Worm (Caenorhabditis elegans) whole organism, young adult: Measurements from ENCODE around the gene R02E4.3.
A peak's percentile ranks its signal among the peaks of the same experiment; 100 is the strongest.

Experiments used
- B0035.1 ChIP-seq: sonication (generic microtip); optimal IDR thresholded peaks from 2 replicates; lab custom pipeline; 2016; ENCODE audit warnings: missing genetic modification characterization, mild to moderate bottlenecking, missing compliant biosample characterization, missing genotype, missing genetic modification reagents
- B0336.3 ChIP-seq: fragments of 200-800 bp; sonication (Bioruptor generic); IDR thresholded peaks from 2 replicates; pipeline ENCODE4 v1.3.6; 2022; ENCODE audit warnings: missing genetic modification characterization, missing compliant biosample characterization
- C17E4.6 ChIP-seq: fragments of 200-800 bp; sonication (Bioruptor generic); IDR thresholded peaks from 2 replicates; pipeline ENCODE4 v1.3.6; 2022; ENCODE audit warnings: missing genetic modification reagents, missing genetic modification characterization, missing compliant biosample characterization
- D2030.7 ChIP-seq: fragments of 200-800 bp; sonication (Bioruptor generic); IDR thresholded peaks from 2 replicates; pipeline ENCODE4 v1.3.6; 2022; ENCODE audit warnings: missing genetic modification reagents, missing genetic modification characterization, missing compliant biosample characterization
- F33H1.4 ChIP-seq: fragments of 200-800 bp; sonication (Bioruptor generic); IDR thresholded peaks from 2 replicates; pipeline ENCODE4 v1.3.6; 2022; ENCODE audit warnings: missing genetic modification reagents, missing genetic modification characterization, missing compliant biosample characterization
- F49E8.2 ChIP-seq: sonication (generic microtip); optimal IDR thresholded peaks from 3 replicates; lab custom pipeline; 2017; ENCODE audit warnings: missing genetic modification characterization, mild to moderate bottlenecking, missing compliant biosample characterization, antibody characterized with exemption, moderate library complexity; ENCODE audit not compliant: insufficient read depth
- F57C9.4 ChIP-seq: sonication (generic microtip); optimal IDR thresholded peaks from 2 replicates; lab custom pipeline; 2017; ENCODE audit warnings: mild to moderate bottlenecking, missing genetic modification characterization, missing compliant biosample characterization
- K11D2.4 ChIP-seq: fragments of 200-800 bp; sonication (Bioruptor generic); IDR thresholded peaks from 2 replicates; pipeline ENCODE4 v1.3.6; 2022; ENCODE audit warnings: missing genetic modification reagents, missing genetic modification characterization, missing compliant biosample characterization
- K12H6.12 ChIP-seq: fragments of 200-800 bp; sonication (Bioruptor generic); optimal IDR thresholded peaks from 2 replicates; lab custom pipeline; 2018; ENCODE audit warnings: mild to moderate bottlenecking, missing genetic modification characterization, missing compliant biosample characterization
- T26A5.8 ChIP-seq: sonication (generic microtip); optimal IDR thresholded peaks from 2 replicates; lab custom pipeline; 2016; ENCODE audit warnings: missing genetic modification characterization, missing compliant biosample characterization
- Y67H2A.10 ChIP-seq: fragments of 200-800 bp; sonication (Bioruptor generic); conservative IDR thresholded peaks from 2 replicates; pipeline ENCODE4 v1.3.6; 2022; ENCODE audit warnings: missing genetic modification reagents, missing genetic modification characterization, missing compliant biosample characterization
- ama-1 ChIP-seq, 3 experiments: fragments of 150-350 bp in 1 of 3; sonication (generic microtip) in 2 of 3; optimal IDR thresholded peaks; 2 replicates each; lab custom pipeline; 2014 to 2018; ENCODE audit warnings: missing biosample characterization in 2 of 3, missing genetic modification characterization in 2 of 3, missing genetic modification reagents in 2 of 3
- aptf-2 ChIP-seq: fragments of 200-800 bp; sonication (Bioruptor generic); conservative IDR thresholded peaks from 2 replicates; pipeline ENCODE4 v1.3.6; 2022; ENCODE audit warnings: missing genetic modification reagents, missing genetic modification characterization, missing compliant biosample characterization
- atf-7 ChIP-seq: sonication (generic microtip); optimal IDR thresholded peaks from 2 replicates; lab custom pipeline; 2017; ENCODE audit warnings: mild to moderate bottlenecking, missing genetic modification characterization, missing compliant biosample characterization
- athp-1 ChIP-seq: sonication (generic microtip); optimal IDR thresholded peaks from 2 replicates; lab custom pipeline; 2017; ENCODE audit warnings: mild to moderate bottlenecking, missing genetic modification characterization, missing compliant biosample characterization
- ccch-3 ChIP-seq: fragments of 200-800 bp; sonication (Bioruptor generic); optimal IDR thresholded peaks from 2 replicates; lab custom pipeline; 2018; ENCODE audit warnings: mild to moderate bottlenecking, missing genetic modification characterization, missing compliant biosample characterization
- cebp-1 ChIP-seq, 2 experiments: fragments of 200-800 bp in 1 of 2; sonication (Bioruptor generic) in 1 of 2; sonication (generic microtip) in 1 of 2; IDR thresholded peaks in 1 of 2; optimal IDR thresholded peaks in 1 of 2; 2 replicates each; pipeline versions ENCODE4 v1.3.6 to Lab custom; 2017 to 2022; ENCODE audit warnings: missing compliant biosample characterization in 2 of 2, missing genetic modification characterization in 2 of 2, mild to moderate bottlenecking in 1 of 2, missing genetic modification reagents in 1 of 2, moderate library complexity in 1 of 2
- cebp-2 ChIP-seq: fragments of 200-800 bp; sonication (Bioruptor generic); IDR thresholded peaks from 2 replicates; pipeline ENCODE4 v1.3.6; 2022; ENCODE audit warnings: missing genetic modification characterization, missing compliant biosample characterization
- ceh-27 ChIP-seq: fragments of 200-800 bp; sonication (Bioruptor generic); optimal IDR thresholded peaks from 2 replicates; lab custom pipeline; 2018; ENCODE audit warnings: mild to moderate bottlenecking, missing genetic modification characterization, moderate library complexity, missing compliant biosample characterization
- ceh-58 ChIP-seq: fragments of 200-800 bp; sonication (Bioruptor generic); IDR thresholded peaks from 2 replicates; pipeline ENCODE4 v1.3.6; 2022; ENCODE audit warnings: missing genetic modification characterization, missing compliant biosample characterization
- die-1 ChIP-seq: sonication (generic microtip); optimal IDR thresholded peaks from 2 replicates; lab custom pipeline; 2016; ENCODE audit warnings: missing genotype, mild to moderate bottlenecking, missing genetic modification characterization, missing compliant biosample characterization
- efl-1 ChIP-seq: fragments of 150-350 bp; optimal IDR thresholded peaks from 2 replicates; lab custom pipeline; 2014; ENCODE audit warnings: missing biosample characterization, missing genetic modification reagents, missing genetic modification characterization
- egl-44 ChIP-seq: fragments of 200-800 bp; sonication (Bioruptor generic); IDR thresholded peaks from 2 replicates; pipeline ENCODE4 v1.3.6; 2022; ENCODE audit warnings: missing genetic modification reagents, missing genetic modification characterization, missing compliant biosample characterization
- ekl-4 ChIP-seq: fragments of 200-800 bp; sonication (Bioruptor generic); IDR thresholded peaks from 2 replicates; pipeline ENCODE4 v1.3.6; 2022; ENCODE audit warnings: missing genetic modification reagents, missing genetic modification characterization, missing compliant biosample characterization
- ets-4 ChIP-seq: fragments of 200-800 bp; sonication (Bioruptor generic); optimal IDR thresholded peaks from 2 replicates; lab custom pipeline; 2018; ENCODE audit warnings: mild to moderate bottlenecking, missing genetic modification characterization, missing compliant biosample characterization
- fkh-3 ChIP-seq: sonication (generic microtip); optimal IDR thresholded peaks from 2 replicates; lab custom pipeline; 2016; ENCODE audit warnings: mild to moderate bottlenecking, missing genetic modification characterization, missing compliant biosample characterization
- him-1 ChIP-seq: sonication (generic microtip); optimal IDR thresholded peaks from 2 replicates; lab custom pipeline; 2016; ENCODE audit warnings: missing genotype, missing genetic modification reagents, missing genetic modification characterization, missing compliant biosample characterization
- let-526 ChIP-seq: fragments of 200-800 bp; sonication (Bioruptor generic); IDR thresholded peaks from 2 replicates; pipeline ENCODE4 v1.3.6; 2022; ENCODE audit warnings: missing genetic modification reagents, missing genetic modification characterization, missing compliant biosample characterization
- lin-40 ChIP-seq: sonication (generic microtip); optimal IDR thresholded peaks from 2 replicates; lab custom pipeline; 2016; ENCODE audit warnings: missing genetic modification characterization, mild to moderate bottlenecking, missing compliant biosample characterization, missing genotype, missing genetic modification reagents
- lin-54 ChIP-seq: fragments of 200-800 bp; sonication (Bioruptor generic); optimal IDR thresholded peaks from 2 replicates; lab custom pipeline; 2018; ENCODE audit warnings: mild to moderate bottlenecking, missing genetic modification characterization, missing compliant biosample characterization
- lsy-27 ChIP-seq: sonication (generic microtip); optimal IDR thresholded peaks from 2 replicates; lab custom pipeline; 2017; ENCODE audit warnings: missing genetic modification characterization, mild to moderate bottlenecking, missing compliant biosample characterization, antibody characterized with exemption, missing genotype, borderline replicate concordance; ENCODE audit not compliant: insufficient read depth
- madf-6 ChIP-seq: fragments of 200-800 bp; sonication (Bioruptor generic); IDR thresholded peaks from 2 replicates; pipeline ENCODE4 v1.3.6; 2022; ENCODE audit warnings: missing genetic modification reagents, missing genetic modification characterization, missing compliant biosample characterization
- mes-4 ChIP-seq: sonication (generic microtip); optimal IDR thresholded peaks from 2 replicates; lab custom pipeline; 2016; ENCODE audit warnings: missing genotype, missing genetic modification characterization, missing compliant biosample characterization
- mxl-1 ChIP-seq: sonication (generic microtip); optimal IDR thresholded peaks from 2 replicates; lab custom pipeline; 2016; ENCODE audit warnings: missing genetic modification characterization, missing compliant biosample characterization
- nfya-2 ChIP-seq: fragments of 200-800 bp; sonication (Bioruptor generic); IDR thresholded peaks from 2 replicates; pipeline ENCODE4 v1.3.6; 2022; ENCODE audit warnings: missing genetic modification reagents, missing genetic modification characterization, missing compliant biosample characterization
- nhr-179 ChIP-seq: sonication (generic microtip); optimal IDR thresholded peaks from 2 replicates; lab custom pipeline; 2016; ENCODE audit warnings: mild to moderate bottlenecking, missing genetic modification characterization, missing compliant biosample characterization
- nhr-80 ChIP-seq: sonication (generic microtip); optimal IDR thresholded peaks from 2 replicates; lab custom pipeline; 2016; ENCODE audit warnings: missing genetic modification characterization, missing compliant biosample characterization
- rcor-1 ChIP-seq: fragments of 200-800 bp; sonication (Bioruptor generic); IDR thresholded peaks from 2 replicates; pipeline ENCODE4 v1.3.6; 2022; ENCODE audit warnings: missing genetic modification reagents, missing genetic modification characterization, missing compliant biosample characterization
- snpc-1.3 ChIP-seq: sonication (generic microtip); optimal IDR thresholded peaks from 2 replicates; lab custom pipeline; 2017; ENCODE audit warnings: missing genetic modification characterization, mild to moderate bottlenecking, missing compliant biosample characterization, antibody characterized with exemption, moderate library complexity, missing genotype, missing genetic modification reagents; ENCODE audit not compliant: insufficient read depth
- somi-1 ChIP-seq: fragments of 200-800 bp; sonication (Bioruptor generic); optimal IDR thresholded peaks from 2 replicates; lab custom pipeline; 2018; ENCODE audit warnings: mild to moderate bottlenecking, missing genetic modification characterization, missing compliant biosample characterization
- sptf-2 ChIP-seq: fragments of 200-800 bp; sonication (Bioruptor generic); optimal IDR thresholded peaks from 2 replicates; lab custom pipeline; 2018; ENCODE audit warnings: mild to moderate bottlenecking, missing genetic modification characterization, missing compliant biosample characterization
- zim-3 ChIP-seq: sonication (generic microtip); optimal IDR thresholded peaks from 2 replicates; lab custom pipeline; 2017; ENCODE audit warnings: mild to moderate bottlenecking, missing genetic modification characterization, moderate library complexity, missing compliant biosample characterization
- ztf-22 ChIP-seq: fragments of 200-800 bp; sonication (Bioruptor generic); optimal IDR thresholded peaks from 2 replicates; lab custom pipeline; 2018; ENCODE audit warnings: mild to moderate bottlenecking, missing genetic modification characterization, moderate library complexity, missing compliant biosample characterization
- ztf-25 ChIP-seq: fragments of 200-800 bp; sonication (Bioruptor generic); IDR thresholded peaks from 2 replicates; pipeline ENCODE4 v1.3.6; 2022; ENCODE audit warnings: missing genetic modification reagents, missing genetic modification characterization, missing compliant biosample characterization
- ztf-26 ChIP-seq: sonication (generic microtip); optimal IDR thresholded peaks from 2 replicates; lab custom pipeline; 2017; ENCODE audit warnings: missing genetic modification characterization, missing compliant biosample characterization
- ztf-28 ChIP-seq: fragments of 200-800 bp; sonication (Bioruptor generic); IDR thresholded peaks from 2 replicates; pipeline ENCODE4 v1.3.6; 2022; ENCODE audit warnings: missing genetic modification reagents, missing genetic modification characterization, missing compliant biosample characterization

The R02E4.3 gene

ce11 chrX:4142202-4142601, 40.3 kb upstream of the R02E4.3 start (continued):
- TF ChIP-seq athp-1 (tag; lab: Kevin White, UChicago) (no peak), ztf-28 (no peak), nhr-80 (tag; lab: Kevin White, UChicago) (peak; percentile 52), rcor-1 (no peak), C17E4.6 (no peak), zim-3 (tag; lab: Kevin White, UChicago) (no peak), nfya-2 (GFP tag; lab: Robert Waterston, UW) (no peak), B0336.3 (GFP tag; lab: Robert Waterston, UW) (peak; percentile 82), lsy-27 (tag; lab: Kevin White, UChicago) (no peak), sptf-2 (GFP tag; lab: Kevin White, UChicago) (no peak), mxl-1 (tag; lab: Kevin White, UChicago) (peak; percentile 46), madf-6 (GFP tag; lab: Robert Waterston, UW) (no peak), snpc-1.3 (tag; lab: Kevin White, UChicago) (no peak), ccch-3 (no peak), nhr-179 (tag; lab: Kevin White, UChicago) (no peak), ama-1 (optimal IDR thresholded peaks at IDR 0.05; lab: Kevin White, UChicago) (no peak), ama-1 (GFP tag; optimal IDR thresholded peaks at IDR 0.05; lab: Kevin White, UChicago) (peak in 1 of 2 experiments; percentile 52)

ce11 chrX:4140755-4141417, 39.0 kb upstream of the R02E4.3 start:
- no peak for TF ChIP-seq B0035.1 (tag; lab: Kevin White, UChicago)
- TF ChIP-seq K12H6.12 (tag; lab: Kevin White, UChicago), result no peak
- TF ChIP-seq ceh-27, result no peak
- no peak for TF ChIP-seq F49E8.2 (tag; lab: Kevin White, UChicago)
- TF ChIP-seq ceh-58 (GFP tag; lab: Robert Waterston, UW), result no peak
- TF ChIP-seq T26A5.8 (tag; lab: Kevin White, UChicago), result no peak
- TF ChIP-seq F57C9.4 (tag; lab: Kevin White, UChicago), result no peak
- TF ChIP-seq D2030.7 (GFP tag; lab: Robert Waterston, UW), result no peak
- peak; percentile 11 for TF ChIP-seq lin-40 (tag; lab: Kevin White, UChicago)
- no peak for TF ChIP-seq aptf-2 (GFP tag; lab: Robert Waterston, UW)
- no peak for TF ChIP-seq atf-7 (tag; lab: Kevin White, UChicago)
- peak; percentile 2 for TF ChIP-seq zim-3 (tag; lab: Kevin White, UChicago)
- TF ChIP-seq mes-4 (tag; lab: Kevin White, UChicago), result no peak
- no peak for TF ChIP-seq ztf-25 (GFP tag; lab: Robert Waterston, UW)
- TF ChIP-seq somi-1 (GFP tag; lab: Kevin White, UChicago), result peak; percentile 23
- TF ChIP-seq ekl-4, result no peak
- TF ChIP-seq K11D2.4 (GFP tag; lab: Robert Waterston, UW), result no peak
- TF ChIP-seq die-1, result no peak
- TF ChIP-seq cebp-2 (GFP tag; lab: Robert Waterston, UW), result no peak
- TF ChIP-seq him-1 (tag; lab: Kevin White, UChicago), result no peak
- TF ChIP-seq snpc-1.3 (tag; lab: Kevin White, UChicago), result no peak
- no peak for TF ChIP-seq ets-4 (GFP tag; lab: Kevin White, UChicago)
- no peak for TF ChIP-seq efl-1 (GFP tag; lab: Kevin White, UChicago)
- TF ChIP-seq cebp-1 (GFP tag; IDR thresholded peaks at IDR 0.05; lab: Robert Waterston, UW), result no peak
- TF ChIP-seq cebp-1 (tag; optimal IDR thresholded peaks at IDR 0.05; lab: Kevin White, UChicago), result peak; percentile 6
- TF ChIP-seq egl-44 (GFP tag; lab: Robert Waterston, UW), result 0 out of 2 replicates have a peak, but pooled peaks have one; percentile 7
- no peak for TF ChIP-seq lin-54 (GFP tag; lab: Kevin White, UChicago)
- TF ChIP-seq Y67H2A.10 (GFP tag; lab: Robert Waterston, UW), result no peak
- no peak for TF ChIP-seq let-526 (GFP tag; lab: Robert Waterston, UW)
- no peak for TF ChIP-seq ztf-26 (tag; lab: Kevin White, UChicago)
- no peak for TF ChIP-seq F33H1.4
- TF ChIP-seq ztf-22 (GFP tag; lab: Kevin White, UChicago), result peak; percentile 37
- no peak for TF ChIP-seq nfya-2 (GFP tag; lab: Robert Waterston, UW)
- TF ChIP-seq fkh-3 (tag; lab: Kevin White, UChicago), result no peak
